Fruit fly (Drosophila melanogaster) whole organism: ENCODE measurements around the gene sr.

Experiments
- CG8478 ChIP-seq: fragments of >200 bp; optimal IDR thresholded peaks from 2 replicates; lab custom pipeline; 2018; ENCODE audit warnings: inconsistent platforms
- Dll ChIP-seq: fragments of >200 bp; optimal IDR thresholded peaks from 2 replicates; lab custom pipeline; 2017
- EcR ChIP-seq, 2 experiments: fragments of >200 bp; optimal IDR thresholded peaks; 2 replicates each; lab custom pipeline; 2017; ENCODE audit warnings: missing biosample characterization in 2 of 2, missing genetic modification characterization in 2 of 2, missing genetic modification reagents in 2 of 2
- pan ChIP-seq: fragments of >200 bp; optimal IDR thresholded peaks from 2 replicates; lab custom pipeline; 2017
- psq ChIP-seq: fragments of >200 bp; optimal IDR thresholded peaks from 2 replicates; lab custom pipeline; 2017
- usp ChIP-seq: fragments of >200 bp; optimal IDR thresholded peaks from 2 replicates; lab custom pipeline; 2017; ENCODE audit warnings: missing biosample characterization, missing genetic modification characterization, mixed read lengths

- no peak for TF ChIP-seq CG8478 (lab: Kevin White, UChicago)
- TF ChIP-seq Dll: no peak
- no peak for TF ChIP-seq EcR (GFP tag; optimal IDR thresholded peaks at IDR 0.05; lab: Kevin White, UChicago)
- TF ChIP-seq pan (lab: Kevin White, UChicago): peak; percentile 48
- no peak for TF ChIP-seq psq (lab: Kevin White, UChicago)
- no peak for TF ChIP-seq usp (GFP tag; lab: Kevin White, UChicago)
These were observed 41.2 kb upstream of the sr start for dm6 chr3R:18049272-18050015.
